Fruit fly (Drosophila melanogaster) whole organism, embryonic: ENCODE results near the gene CG10274.
A peak's percentile ranks its signal among the peaks of the same experiment; 100 is the strongest.

ENCODE experiments used
- Blimp-1 ChIP-seq: fragments of 200-800 bp; sonication (Bioruptor generic); optimal IDR thresholded peaks from 3 replicates; lab custom pipeline; 2018; ENCODE audit warnings: missing biosample characterization, missing genetic modification characterization, mild to moderate bottlenecking, moderate library complexity, missing genetic modification reagents
- CG10321 ChIP-seq: fragments of 200-800 bp; sonication (Bioruptor generic); IDR thresholded peaks from 2 replicates; pipeline ENCODE4 v1.3.6; 2022; ENCODE audit warnings: missing biosample characterization, missing genetic modification characterization
- CG10366 ChIP-seq: fragments of 200-800 bp; sonication (Bioruptor generic); IDR thresholded peaks from 2 replicates; pipeline ENCODE4 v1.3.6; 2022; ENCODE audit warnings: missing biosample characterization, missing genetic modification characterization
- CG10979 ChIP-seq: fragments of 200-800 bp; sonication (Bioruptor generic); optimal IDR thresholded peaks from 2 replicates; lab custom pipeline; 2018; ENCODE audit warnings: missing biosample characterization, mild to moderate bottlenecking, missing genetic modification characterization, moderate library complexity
- CG11247 ChIP-seq: fragments of 200-800 bp; sonication (Bioruptor generic); IDR thresholded peaks from 2 replicates; pipeline ENCODE4 v1.3.6; 2022; ENCODE audit warnings: missing biosample characterization, missing genetic modification characterization
- CG11560 ChIP-seq: fragments of 200-800 bp; sonication (Bioruptor generic); IDR thresholded peaks from 3 replicates; pipeline ENCODE4 v1.3.6; 2022; ENCODE audit warnings: missing biosample characterization, missing genetic modification characterization
- CG12104 ChIP-seq: fragments of 200-800 bp; sonication (Bioruptor generic); optimal IDR thresholded peaks from 3 replicates; lab custom pipeline; 2016; ENCODE audit warnings: missing biosample characterization, missing genetic modification characterization
- CG12769 ChIP-seq: fragments of 200-800 bp; sonication (Bioruptor generic); optimal IDR thresholded peaks from 2 replicates; lab custom pipeline; 2019; ENCODE audit warnings: missing biosample characterization, mild to moderate bottlenecking, missing genetic modification characterization, moderate library complexity
- CG14710 ChIP-seq: fragments of 200-800 bp; sonication (Bioruptor generic); optimal IDR thresholded peaks from 3 replicates; lab custom pipeline; 2019; ENCODE audit warnings: missing biosample characterization, mild to moderate bottlenecking, missing genetic modification characterization, moderate library complexity
- CG16779 ChIP-seq: fragments of 200-800 bp; sonication (Bioruptor generic); IDR thresholded peaks from 2 replicates; pipeline ENCODE4 v1.3.6; 2022; ENCODE audit warnings: missing biosample characterization, missing genetic modification characterization
- CG16813 ChIP-seq: fragments of 200-800 bp; sonication (Bioruptor generic); IDR thresholded peaks from 3 replicates; pipeline ENCODE4 v1.3.6; 2022; ENCODE audit warnings: missing biosample characterization, missing genetic modification characterization; ENCODE audit not compliant: partially characterized antibody
- CG17359 ChIP-seq: fragments of 200-800 bp; sonication (Bioruptor generic); optimal IDR thresholded peaks from 3 replicates; lab custom pipeline; 2018; ENCODE audit warnings: missing biosample characterization, mild to moderate bottlenecking, missing genetic modification characterization, moderate library complexity
- CG1792 ChIP-seq: fragments of 200-800 bp; sonication (Bioruptor generic); optimal IDR thresholded peaks from 2 replicates; lab custom pipeline; 2016; ENCODE audit warnings: missing biosample characterization, missing genetic modification characterization
- CG18599 ChIP-seq: fragments of 200-800 bp; sonication (Bioruptor generic); optimal IDR thresholded peaks from 3 replicates; lab custom pipeline; 2017; ENCODE audit warnings: missing biosample characterization, missing genetic modification characterization, mild to moderate bottlenecking, moderate library complexity, missing genetic modification reagents
- CG18619 ChIP-seq: fragments of 200-800 bp; sonication (Bioruptor generic); optimal IDR thresholded peaks from 3 replicates; lab custom pipeline; 2017; ENCODE audit warnings: missing biosample characterization, mild to moderate bottlenecking, missing genetic modification characterization
- CG2712 ChIP-seq: fragments of 200-800 bp; optimal IDR thresholded peaks from 3 replicates; lab custom pipeline; 2019; ENCODE audit warnings: missing biosample characterization, mild to moderate bottlenecking, missing genetic modification characterization, moderate library complexity
- CG3065 ChIP-seq: fragments of 200-800 bp; sonication (Bioruptor generic); optimal IDR thresholded peaks from 2 replicates; lab custom pipeline; 2016; ENCODE audit warnings: missing biosample characterization, missing genetic modification characterization
- CG3847 ChIP-seq: fragments of 200-800 bp; sonication (Bioruptor generic); IDR thresholded peaks from 2 replicates; pipeline ENCODE4 v1.3.6; 2022; ENCODE audit warnings: missing biosample characterization, missing genetic modification characterization
- CG4707 ChIP-seq: fragments of 200-800 bp; sonication (Bioruptor generic); optimal IDR thresholded peaks from 2 replicates; lab custom pipeline; 2018; ENCODE audit warnings: missing biosample characterization, mild to moderate bottlenecking, missing genetic modification characterization, moderate library complexity
- CG7357 ChIP-seq: fragments of 200-800 bp; sonication (Bioruptor generic); IDR thresholded peaks from 3 replicates; pipeline ENCODE4 v1.3.6; 2022; ENCODE audit warnings: missing biosample characterization, missing genetic modification characterization
- CoRest ChIP-seq: fragments of 200-800 bp; sonication (Bioruptor generic); optimal IDR thresholded peaks from 3 replicates; lab custom pipeline; 2018; ENCODE audit warnings: missing biosample characterization, mild to moderate bottlenecking, missing genetic modification characterization, moderate library complexity
- Deaf1 ChIP-seq: fragments of 200-800 bp; optimal IDR thresholded peaks from 3 replicates; lab custom pipeline; 2019; ENCODE audit warnings: missing biosample characterization, mild to moderate bottlenecking, missing genetic modification characterization, moderate library complexity
- Dek ChIP-seq: fragments of 200-800 bp; sonication (Bioruptor generic); optimal IDR thresholded peaks from 3 replicates; lab custom pipeline; 2019; ENCODE audit warnings: missing biosample characterization, mild to moderate bottlenecking, missing genetic modification characterization, moderate library complexity
- Fer2 ChIP-seq: fragments of 200-800 bp; sonication (Bioruptor generic); optimal IDR thresholded peaks from 2 replicates; lab custom pipeline; 2018; ENCODE audit warnings: missing biosample characterization, mild to moderate bottlenecking, missing genetic modification characterization, moderate library complexity
- Myb ChIP-seq: fragments of 200-800 bp; sonication (Bioruptor generic); optimal IDR thresholded peaks from 2 replicates; lab custom pipeline; 2016; ENCODE audit warnings: missing biosample characterization, missing genetic modification characterization
- Nf-YB ChIP-seq: fragments of 200-800 bp; sonication (Bioruptor generic); optimal IDR thresholded peaks from 3 replicates; lab custom pipeline; 2019; ENCODE audit warnings: missing biosample characterization, mild to moderate bottlenecking, missing genetic modification characterization, moderate library complexity
- Pdp1 ChIP-seq, 2 experiments: fragments of 200-800 bp; sonication (Bioruptor generic); optimal IDR thresholded peaks; 3 replicates each; lab custom pipeline; 2016; ENCODE audit warnings: missing biosample characterization in 2 of 2, missing genetic modification characterization in 2 of 2, mild to moderate bottlenecking in 1 of 2, moderate library complexity in 1 of 2
- TFAM ChIP-seq: fragments of 200-800 bp; sonication (Bioruptor generic); optimal IDR thresholded peaks from 2 replicates; lab custom pipeline; 2017; ENCODE audit warnings: missing biosample characterization, missing genetic modification characterization, inconsistent platforms
- Xbp1 ChIP-seq: fragments of 200-800 bp; sonication (Bioruptor generic); optimal IDR thresholded peaks from 3 replicates; lab custom pipeline; 2016; ENCODE audit warnings: missing biosample characterization, mild to moderate bottlenecking, missing genetic modification characterization
- abd-A ChIP-seq: fragments of 200-800 bp; sonication (Bioruptor generic); optimal IDR thresholded peaks from 3 replicates; lab custom pipeline; 2019; ENCODE audit warnings: missing biosample characterization, mild to moderate bottlenecking, missing genetic modification characterization, moderate library complexity
- ap ChIP-seq: fragments of 200-800 bp; sonication (Bioruptor generic); IDR thresholded peaks from 2 replicates; pipeline ENCODE4 v1.3.6; 2022; ENCODE audit warnings: missing biosample characterization, missing genetic modification characterization
- chinmo ChIP-seq: fragments of 200-800 bp; sonication (Bioruptor generic); IDR thresholded peaks from 4 replicates; pipeline ENCODE4 v1.3.6; 2022; ENCODE audit warnings: missing biosample characterization, missing genetic modification characterization; ENCODE audit not compliant: partially characterized antibody
- cwo ChIP-seq: fragments of 200-800 bp; sonication (Bioruptor generic); optimal IDR thresholded peaks from 3 replicates; lab custom pipeline; 2017; ENCODE audit warnings: missing biosample characterization, missing genetic modification characterization, mild to moderate bottlenecking, moderate library complexity, missing genetic modification reagents
- en ChIP-seq: fragments of 200-800 bp; sonication (Bioruptor generic); optimal IDR thresholded peaks from 2 replicates; lab custom pipeline; 2016; ENCODE audit warnings: missing biosample characterization, missing genetic modification characterization
- gt ChIP-seq: fragments of 200-800 bp; sonication (Bioruptor generic); IDR thresholded peaks from 2 replicates; pipeline ENCODE4 v1.3.6; 2022; ENCODE audit warnings: missing biosample characterization, missing genetic modification characterization
- hkb ChIP-seq, 2 experiments: fragments of 200-800 bp in 1 of 2; fragments of >200 bp in 1 of 2; sonication (Bioruptor generic) in 1 of 2; IDR thresholded peaks in 1 of 2; optimal IDR thresholded peaks in 1 of 2; 2 replicates each; pipeline versions ENCODE4 v1.3.6 to Lab custom; 2017 to 2022; ENCODE audit warnings: missing biosample characterization in 1 of 2, missing genetic modification characterization in 1 of 2
- lbe ChIP-seq: fragments of 200-800 bp; sonication (Bioruptor generic); optimal IDR thresholded peaks from 2 replicates; lab custom pipeline; 2016; ENCODE audit warnings: missing biosample characterization, mild to moderate bottlenecking, missing genetic modification characterization
- lmd ChIP-seq: fragments of 200-800 bp; sonication (Bioruptor generic); IDR thresholded peaks from 2 replicates; pipeline ENCODE4 v1.3.6; 2022; ENCODE audit warnings: missing biosample characterization, missing genetic modification characterization
- mam ChIP-seq: fragments of 200-800 bp; sonication (Bioruptor generic); optimal IDR thresholded peaks from 3 replicates; lab custom pipeline; 2016; ENCODE audit warnings: missing biosample characterization, missing genetic modification characterization
- salm ChIP-seq: fragments of 200-800 bp; sonication (Bioruptor generic); optimal IDR thresholded peaks from 2 replicates; lab custom pipeline; 2018; ENCODE audit warnings: missing biosample characterization, mild to moderate bottlenecking, missing genetic modification characterization
- sd ChIP-seq: fragments of 200-800 bp; sonication (Bioruptor generic); optimal IDR thresholded peaks from 3 replicates; lab custom pipeline; 2018; ENCODE audit warnings: missing biosample characterization, mild to moderate bottlenecking, missing genetic modification characterization, moderate library complexity
- sens ChIP-seq: fragments of 200-800 bp; sonication (Bioruptor generic); peaks from one replicate; lab custom pipeline; 2016; ENCODE audit warnings: missing biosample characterization, missing genetic modification characterization
- tio ChIP-seq: fragments of 200-800 bp; sonication (Bioruptor generic); optimal IDR thresholded peaks from 2 replicates; lab custom pipeline; 2017; ENCODE audit warnings: missing biosample characterization, missing genetic modification characterization, inconsistent platforms
- ttk ChIP-seq: fragments of 200-800 bp; sonication (Bioruptor generic); IDR thresholded peaks from 2 replicates; pipeline ENCODE4 v2.1.2; 2022; ENCODE audit warnings: missing biosample characterization, missing genetic modification characterization
- tup ChIP-seq: fragments of 200-800 bp; sonication (Bioruptor generic); optimal IDR thresholded peaks from 2 replicates; lab custom pipeline; 2016; ENCODE audit warnings: missing biosample characterization, mild to moderate bottlenecking, missing genetic modification characterization, moderate library complexity
- z ChIP-seq: fragments of 200-800 bp; sonication (Bioruptor generic); IDR thresholded peaks from 3 replicates; pipeline ENCODE4 v1.3.6; 2022; ENCODE audit warnings: missing biosample characterization, missing genetic modification characterization
- zen2 ChIP-seq: fragments of 200-800 bp; sonication (Bioruptor generic); IDR thresholded peaks from 3 replicates; pipeline ENCODE4 v1.3.6; 2022; ENCODE audit warnings: missing biosample characterization, missing genetic modification characterization; ENCODE audit not compliant: partially characterized antibody

CG10274 gene

DNA sequence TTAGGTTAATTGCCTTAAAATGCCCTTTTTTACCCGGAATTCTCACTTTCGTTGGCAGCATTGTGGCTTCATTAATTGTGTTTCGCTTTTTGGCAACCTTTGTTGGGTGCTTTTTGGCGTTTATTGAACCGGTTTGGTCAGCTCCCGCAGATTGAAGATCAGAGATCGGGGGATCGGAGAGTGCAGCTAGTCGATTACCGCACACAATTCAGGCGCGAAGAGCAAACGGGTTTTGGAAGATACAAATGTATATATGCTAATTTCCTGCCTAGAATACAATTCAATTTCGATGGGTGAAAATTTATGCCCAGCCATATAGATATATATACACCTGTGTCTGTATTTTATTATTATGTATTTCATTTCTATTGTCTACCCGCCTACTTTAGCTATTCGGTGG is 40.1 kb downstream of the CG10274 start (continued):
- no peak for TF ChIP-seq CG10979 (tag; lab: Kevin White, UChicago)
- no peak for TF ChIP-seq CG16779 (GFP tag; lab: Robert Waterston, UW)
- no peak for TF ChIP-seq Myb (GFP tag; lab: Kevin White, UChicago)
- TF ChIP-seq Pdp1 (GFP tag; optimal IDR thresholded peaks at IDR 0.05; lab: Kevin White, UChicago), result peak in 1 of 2 experiments; percentile 65
- TF ChIP-seq zen2 (GFP tag; lab: Robert Waterston, UW), result no peak
- TF ChIP-seq hkb (optimal IDR thresholded peaks at IDR 0.05; lab: Kevin White, UChicago), result no peak
- no peak for TF ChIP-seq hkb (GFP tag; IDR thresholded peaks at IDR 0.05; lab: Robert Waterston, UW)
- TF ChIP-seq CG10366 (GFP tag; lab: Robert Waterston, UW), result no peak
- TF ChIP-seq Dek (tag; lab: Kevin White, UChicago), result no peak
- TF ChIP-seq TFAM (GFP tag; lab: Kevin White, UChicago), result no peak
- peak; percentile 52 for TF ChIP-seq cwo (GFP tag; lab: Kevin White, UChicago)
- TF ChIP-seq Blimp-1 (GFP tag; lab: Kevin White, UChicago), result peak; percentile 17
- TF ChIP-seq Xbp1 (GFP tag; lab: Kevin White, UChicago), result no peak
- no peak for TF ChIP-seq en
- no peak for TF ChIP-seq Nf-YB
- no peak for TF ChIP-seq lbe (GFP tag; lab: Kevin White, UChicago)
- peak; percentile 28 for TF ChIP-seq sens
- TF ChIP-seq sd (tag; lab: Kevin White, UChicago), result peak; percentile 35
- peak; percentile 90 for TF ChIP-seq chinmo (GFP tag; lab: Robert Waterston, UW)
- no peak for TF ChIP-seq lmd (GFP tag; lab: Robert Waterston, UW)
- no peak for TF ChIP-seq ttk (GFP tag; lab: Robert Waterston, UW)
- TF ChIP-seq CG3847 (GFP tag; lab: Robert Waterston, UW), result no peak
- TF ChIP-seq CG12769 (tag; lab: Kevin White, UChicago), result peak; percentile 64
- no peak for TF ChIP-seq mam (GFP tag; lab: Kevin White, UChicago)
- no peak for TF ChIP-seq CG17359 (tag; lab: Kevin White, UChicago)
- no peak for TF ChIP-seq CG14710 (tag; lab: Kevin White, UChicago)
- TF ChIP-seq Fer2, result no peak
- TF ChIP-seq CG11247, result no peak
- no peak for TF ChIP-seq CG18619 (GFP tag; lab: Kevin White, UChicago)
- no peak for TF ChIP-seq CG16813
- TF ChIP-seq CG11560 (tag; lab: Robert Waterston, UW), result no peak
- no peak for TF ChIP-seq CG4707
- TF ChIP-seq CG10321 (GFP tag; lab: Robert Waterston, UW), result no peak
- no peak for TF ChIP-seq z (GFP tag; lab: Robert Waterston, UW)
- no peak for TF ChIP-seq tup (GFP tag; lab: Kevin White, UChicago)
- no peak for TF ChIP-seq salm (tag; lab: Kevin White, UChicago)
- no peak for TF ChIP-seq tio
- no peak for TF ChIP-seq CG1792 (GFP tag; lab: Kevin White, UChicago)
- no peak for TF ChIP-seq CoRest (tag; lab: Kevin White, UChicago)
- TF ChIP-seq ap (GFP tag; lab: Robert Waterston, UW), result no peak
- TF ChIP-seq CG3065, result no peak
- TF ChIP-seq CG12104, result no peak
- no peak for TF ChIP-seq CG7357
- no peak for TF ChIP-seq CG18599 (GFP tag; lab: Kevin White, UChicago)
- no peak for TF ChIP-seq CG2712 (tag; lab: Kevin White, UChicago)
- TF ChIP-seq gt (GFP tag; lab: Robert Waterston, UW), result no peak
- peak; percentile 81 for TF ChIP-seq abd-A (tag; lab: Kevin White, UChicago)
- TF ChIP-seq Deaf1, result no peak
